Fruit fly (Drosophila melanogaster): ENCODE data around the gene Arp5.

- TF ChIP-seq Eip93F (GFP tag; optimal IDR thresholded peaks at IDR 0.05) (no peak), CG4318 (GFP tag; optimal IDR thresholded peaks at IDR 0.05) (no peak), eg (GFP tag; IDR thresholded peaks at IDR 0.05) (no peak), CG6808 (GFP tag; optimal IDR thresholded peaks at IDR 0.05) (no peak), Gug (GFP tag; IDR thresholded peaks at IDR 0.05) (no peak)
These were observed 6.6 kb downstream of the Arp5 start, which contains the start of gene CG14313 for dm6 chr3R:18191867-18192266.

Data from whole organism, prepupa.